Worm (Caenorhabditis elegans): ENCODE data around the gene C24D10.2.
"Not testable (repeated sequence)": the region's sequence is repeated elsewhere in the genome, so short reads cannot be mapped to it uniquely, and the experiment has no call there.

The C24D10.2 gene

DNA sequence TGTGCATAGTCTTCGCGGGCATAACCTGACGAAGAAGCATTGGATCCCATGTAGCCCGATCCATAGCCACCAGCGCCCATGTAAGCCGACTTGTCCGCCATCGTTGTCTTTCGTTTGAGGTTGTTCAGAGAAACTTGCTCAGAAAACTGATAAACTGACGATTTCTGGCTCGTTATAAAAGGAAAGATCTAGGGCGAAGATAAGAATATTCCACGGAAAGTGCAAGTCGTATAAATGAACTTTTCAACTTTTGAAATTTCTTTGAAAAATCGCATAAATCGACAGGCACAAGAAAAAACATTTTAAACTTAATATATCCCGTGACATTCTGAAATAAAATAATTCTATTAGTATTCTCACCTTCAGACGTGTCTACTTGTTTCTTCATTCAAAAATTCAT, at the start of gene C24D10.2, which contains the start of gene nspd-3:
Gene C24D10.2, plus strand, starts transcription at position 399 of the 400 bp plus-strand sequence.
Gene nspd-3, minus strand, starts transcription at position 101 of the 400 bp plus-strand sequence.
- TF ChIP-seq med-1 (GFP tag; optimal IDR thresholded peaks at IDR 0.05; ENCODE audit: insufficient read depth); ref-1 (GFP tag; conservative IDR thresholded peaks at IDR 0.05); flt-1 (GFP tag; IDR thresholded peaks at IDR 0.05): not testable (repeated sequence)

DNA sequence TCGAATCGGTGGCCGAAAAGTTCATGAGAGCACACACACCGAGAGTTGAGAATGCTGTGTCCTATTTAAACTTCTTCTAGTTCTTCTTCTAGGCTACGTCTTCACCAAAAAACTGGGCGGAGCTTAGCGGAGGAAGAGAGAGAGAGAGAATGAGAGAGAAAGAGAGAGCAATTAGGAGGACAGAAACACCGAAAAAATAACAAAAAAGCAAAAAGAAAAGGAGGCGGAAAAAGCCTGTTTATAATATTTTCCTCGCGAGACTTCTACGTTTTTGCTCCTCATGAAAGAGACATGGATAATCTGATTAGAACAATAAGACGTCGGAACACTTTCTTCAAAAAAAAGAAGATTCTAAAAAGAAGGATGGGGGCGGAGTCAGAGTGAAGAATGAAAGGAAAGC, 41.1 kb upstream of the C24D10.2 start, which contains the start of gene tkr-3:
Gene tkr-3, minus strand, starts transcription at position 101 of the 400 bp plus-strand sequence.
- TF ChIP-seq cog-1 (tag; optimal IDR thresholded peaks at IDR 0.05) (no peak), ref-1 (GFP tag; conservative IDR thresholded peaks at IDR 0.05) (no peak), T22C8.4 (GFP tag; IDR thresholded peaks at IDR 0.05) (no peak), flt-1 (GFP tag; IDR thresholded peaks at IDR 0.05) (no peak), ztf-23 (GFP tag; IDR thresholded peaks at IDR 0.05) (no peak), med-1 (GFP tag; optimal IDR thresholded peaks at IDR 0.05; ENCODE audit: insufficient read depth) (no peak), klf-2 (GFP tag; conservative IDR thresholded peaks at IDR 0.05) (no peak), ztf-29 (GFP tag; IDR thresholded peaks at IDR 0.05) (no peak), tab-1 (GFP tag; IDR thresholded peaks at IDR 0.05) (no peak)

ce11 chrIV:5131781-5132180, 31.4 kb upstream of the C24D10.2 start:
- TF ChIP-seq ztf-23 (GFP tag; IDR thresholded peaks at IDR 0.05) (no peak), med-1 (GFP tag; optimal IDR thresholded peaks at IDR 0.05; ENCODE audit: insufficient read depth) (no peak), flt-1 (GFP tag; IDR thresholded peaks at IDR 0.05) (no peak), ztf-29 (GFP tag; IDR thresholded peaks at IDR 0.05) (no peak), ref-1 (GFP tag; conservative IDR thresholded peaks at IDR 0.05) (no peak), cog-1 (tag; optimal IDR thresholded peaks at IDR 0.05) (no peak), klf-2 (GFP tag; conservative IDR thresholded peaks at IDR 0.05) (no peak)

DNA sequence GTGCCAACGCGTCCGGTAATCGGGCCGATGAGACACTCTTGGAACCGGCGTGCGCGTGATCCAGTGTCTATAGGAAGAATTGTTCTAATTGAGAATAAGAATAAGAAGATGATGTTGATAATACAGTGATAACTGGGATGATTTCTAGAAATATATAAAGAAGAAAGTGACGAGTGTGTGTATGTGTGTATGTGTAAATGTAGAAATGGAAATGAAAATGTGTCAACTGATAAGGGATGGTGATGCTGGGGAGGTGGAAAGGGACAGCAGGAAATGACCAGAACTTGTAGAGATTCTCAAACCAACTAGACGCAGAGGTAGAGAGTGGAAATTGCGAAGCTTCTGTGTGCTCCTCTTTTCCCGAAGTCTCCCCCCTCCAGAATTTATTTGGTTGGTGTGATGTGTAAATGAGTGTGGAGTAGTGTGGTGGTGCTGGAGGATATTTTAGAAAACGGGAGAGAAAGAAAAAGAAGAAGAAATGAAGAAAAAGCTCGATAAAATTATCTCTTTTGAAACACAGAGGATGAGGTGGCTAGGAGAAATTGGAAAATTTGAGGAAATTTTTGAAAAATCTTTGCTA, 29.3 kb upstream of the C24D10.2 start:
- 0 out of 2 replicates have a peak, but pooled peaks have one; percentile 22 for TF ChIP-seq ref-1 (GFP tag; conservative IDR thresholded peaks at IDR 0.05)
- TF ChIP-seq flt-1 (GFP tag; IDR thresholded peaks at IDR 0.05): no peak

- TF ChIP-seq ztf-23 (GFP tag; IDR thresholded peaks at IDR 0.05) (no peak), tab-1 (GFP tag; IDR thresholded peaks at IDR 0.05) (no peak), ztf-29 (GFP tag; IDR thresholded peaks at IDR 0.05) (no peak), cog-1 (tag; optimal IDR thresholded peaks at IDR 0.05) (no peak), ref-1 (GFP tag; conservative IDR thresholded peaks at IDR 0.05) (no peak), klf-2 (GFP tag; conservative IDR thresholded peaks at IDR 0.05) (no peak), med-1 (GFP tag; optimal IDR thresholded peaks at IDR 0.05; ENCODE audit: insufficient read depth) (no peak), T22C8.4 (GFP tag; IDR thresholded peaks at IDR 0.05) (no peak), flt-1 (GFP tag; IDR thresholded peaks at IDR 0.05) (no peak)
Observed at ce11 chrIV:5134798-5135197, 28.3 kb upstream of the C24D10.2 start.

DNA sequence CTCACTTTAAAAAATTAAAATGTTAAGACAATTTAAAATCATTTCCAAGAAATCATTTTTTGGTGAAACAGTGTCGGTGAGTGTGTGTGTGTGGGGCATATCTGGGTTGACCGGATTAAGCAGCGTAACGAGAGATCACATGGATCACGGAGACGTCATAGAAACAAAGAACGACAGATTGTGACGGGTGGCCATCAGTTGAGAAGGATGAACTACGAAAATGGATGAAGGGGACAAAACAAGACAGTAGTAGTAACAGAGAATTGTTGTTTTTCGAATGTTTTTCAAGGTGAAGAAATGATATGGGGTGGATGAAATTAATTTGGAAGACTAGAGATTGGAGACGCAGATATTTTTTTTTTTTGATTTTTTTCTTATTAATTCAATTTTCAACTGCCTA, 26.6 kb upstream of the C24D10.2 start:
- TF ChIP-seq tab-1 (GFP tag; IDR thresholded peaks at IDR 0.05) (no peak), T22C8.4 (GFP tag; IDR thresholded peaks at IDR 0.05) (no peak), klf-2 (GFP tag; conservative IDR thresholded peaks at IDR 0.05) (no peak), med-1 (GFP tag; optimal IDR thresholded peaks at IDR 0.05; ENCODE audit: insufficient read depth) (no peak)

DNA sequence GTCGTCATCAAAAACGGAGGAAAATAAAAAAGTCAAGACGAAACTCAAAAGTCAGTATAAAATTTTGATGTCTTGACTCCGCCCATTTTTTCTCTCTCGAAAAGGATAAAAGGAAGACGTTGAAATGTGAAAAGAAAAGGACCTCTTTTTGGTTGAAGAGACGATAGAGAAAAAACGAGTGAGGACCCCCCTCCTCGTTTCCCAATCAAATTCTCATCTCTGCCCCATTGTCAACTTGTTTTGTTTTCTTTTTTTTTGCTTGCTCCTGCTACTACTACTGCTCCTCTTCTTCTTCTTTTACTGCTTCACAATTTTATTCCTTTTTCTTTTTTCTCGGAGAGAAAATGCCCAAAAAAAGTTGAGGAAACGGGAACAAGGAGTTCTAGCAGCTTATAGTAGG, 25.3 kb upstream of the C24D10.2 start:
- TF ChIP-seq tab-1 (GFP tag; IDR thresholded peaks at IDR 0.05) (no peak), flt-1 (GFP tag; IDR thresholded peaks at IDR 0.05) (no peak), med-1 (GFP tag; optimal IDR thresholded peaks at IDR 0.05; ENCODE audit: insufficient read depth) (no peak), ztf-29 (GFP tag; IDR thresholded peaks at IDR 0.05) (no peak), ref-1 (GFP tag; conservative IDR thresholded peaks at IDR 0.05) (no peak), cog-1 (tag; optimal IDR thresholded peaks at IDR 0.05) (no peak), klf-2 (GFP tag; conservative IDR thresholded peaks at IDR 0.05) (no peak), T22C8.4 (GFP tag; IDR thresholded peaks at IDR 0.05) (no peak), ztf-23 (GFP tag; IDR thresholded peaks at IDR 0.05) (no peak)

ce11 chrIV:5139189-5139588, 23.9 kb upstream of the C24D10.2 start:
- no peak for TF ChIP-seq klf-2 (GFP tag; conservative IDR thresholded peaks at IDR 0.05)
- TF ChIP-seq med-1 (GFP tag; optimal IDR thresholded peaks at IDR 0.05; ENCODE audit: insufficient read depth): no peak
- TF ChIP-seq tab-1 (GFP tag; IDR thresholded peaks at IDR 0.05): no peak
- no peak for TF ChIP-seq ref-1 (GFP tag; conservative IDR thresholded peaks at IDR 0.05)
- TF ChIP-seq flt-1 (GFP tag; IDR thresholded peaks at IDR 0.05): no peak
- TF ChIP-seq cog-1 (tag; optimal IDR thresholded peaks at IDR 0.05): no peak
- TF ChIP-seq ztf-23 (GFP tag; IDR thresholded peaks at IDR 0.05): no peak
- TF ChIP-seq ztf-29 (GFP tag; IDR thresholded peaks at IDR 0.05): no peak
- TF ChIP-seq T22C8.4 (GFP tag; IDR thresholded peaks at IDR 0.05): no peak

- TF ChIP-seq tab-1 (GFP tag; IDR thresholded peaks at IDR 0.05) (no peak), klf-2 (GFP tag; conservative IDR thresholded peaks at IDR 0.05) (no peak), ztf-29 (GFP tag; IDR thresholded peaks at IDR 0.05) (no peak), flt-1 (GFP tag; IDR thresholded peaks at IDR 0.05) (no peak), cog-1 (tag; optimal IDR thresholded peaks at IDR 0.05) (no peak), med-1 (GFP tag; optimal IDR thresholded peaks at IDR 0.05; ENCODE audit: insufficient read depth) (no peak)
Observed at ce11 chrIV:5139972-5140371, 23.2 kb upstream of the C24D10.2 start.

ce11 chrIV:5149793-5150192, 13.3 kb upstream of the C24D10.2 start, which contains the start of gene C24D10.5:
TSS of gene C24D10.5 (plus strand) at chrIV:5150093.
- TF ChIP-seq cog-1 (tag; optimal IDR thresholded peaks at IDR 0.05): no peak
- TF ChIP-seq flt-1 (GFP tag; IDR thresholded peaks at IDR 0.05): no peak
- TF ChIP-seq tab-1 (GFP tag; IDR thresholded peaks at IDR 0.05): no peak
- TF ChIP-seq ref-1 (GFP tag; conservative IDR thresholded peaks at IDR 0.05): no peak

All from whole organism, midembryonic.